Fruit fly (Drosophila melanogaster) whole organism, embryonic: ENCODE measurements around the gene Rab9.
A peak's percentile ranks its signal among the peaks of the same experiment; 100 is the strongest.

Experiments
- CG10979 ChIP-seq: fragments of 200-800 bp; sonication (Bioruptor generic); optimal IDR thresholded peaks from 2 replicates; lab custom pipeline; 2018; ENCODE audit warnings: missing biosample characterization, mild to moderate bottlenecking, missing genetic modification characterization, moderate library complexity
- CG11504 ChIP-seq: fragments of 200-800 bp; sonication (Bioruptor generic); optimal IDR thresholded peaks from 3 replicates; lab custom pipeline; 2019; ENCODE audit warnings: missing biosample characterization, mild to moderate bottlenecking, missing genetic modification characterization, moderate library complexity
- CG14710 ChIP-seq: fragments of 200-800 bp; sonication (Bioruptor generic); optimal IDR thresholded peaks from 3 replicates; lab custom pipeline; 2019; ENCODE audit warnings: missing biosample characterization, mild to moderate bottlenecking, missing genetic modification characterization, moderate library complexity
- CG16813 ChIP-seq: fragments of 200-800 bp; sonication (Bioruptor generic); IDR thresholded peaks from 3 replicates; pipeline ENCODE4 v1.3.6; 2022; ENCODE audit warnings: missing biosample characterization, missing genetic modification characterization; ENCODE audit not compliant: partially characterized antibody
- CG16863 ChIP-seq: fragments of 200-800 bp; sonication (Bioruptor generic); optimal IDR thresholded peaks from 3 replicates; lab custom pipeline; 2016; ENCODE audit warnings: missing biosample characterization, missing genetic modification characterization
- CG18262 ChIP-seq: fragments of 200-800 bp; optimal IDR thresholded peaks from 3 replicates; lab custom pipeline; 2019; ENCODE audit warnings: missing biosample characterization, mild to moderate bottlenecking, missing genetic modification characterization, moderate library complexity
- CG18476 ChIP-seq: fragments of 200-800 bp; sonication (Bioruptor generic); optimal IDR thresholded peaks from 2 replicates; lab custom pipeline; 2016; ENCODE audit warnings: missing biosample characterization, mild to moderate bottlenecking, missing genetic modification characterization
- CG2129 ChIP-seq: fragments of 200-800 bp; sonication (Bioruptor generic); IDR thresholded peaks from 2 replicates; pipeline ENCODE4 v1.3.6; 2022; ENCODE audit warnings: missing biosample characterization, missing genetic modification characterization; ENCODE audit not compliant: partially characterized antibody
- CG4328 ChIP-seq: fragments of 200-800 bp; sonication (Bioruptor generic); optimal IDR thresholded peaks from 3 replicates; lab custom pipeline; 2017; ENCODE audit warnings: missing biosample characterization, missing genetic modification reagents, missing genetic modification characterization
- CG4360 ChIP-seq: fragments of 200-800 bp; sonication (Bioruptor generic); IDR thresholded peaks from 2 replicates; pipeline ENCODE4 v1.3.6; 2022; ENCODE audit warnings: missing biosample characterization, missing genetic modification characterization
- CG6791 ChIP-seq: fragments of 200-800 bp; sonication (Bioruptor generic); IDR thresholded peaks from 3 replicates; pipeline ENCODE4 v1.3.6; 2022; ENCODE audit warnings: missing biosample characterization, missing genetic modification characterization; ENCODE audit not compliant: partially characterized antibody
- D ChIP-seq, 2 experiments: fragments of 200-800 bp in 1 of 2; fragments of >200 bp in 1 of 2; sonication (Bioruptor generic) in 1 of 2; optimal IDR thresholded peaks; 2 replicates in 1 of 2; 3 replicates in 1 of 2; lab custom pipeline; 2017; ENCODE audit warnings: mild to moderate bottlenecking in 1 of 2, missing biosample characterization in 1 of 2, missing genetic modification characterization in 1 of 2, missing genetic modification reagents in 1 of 2
- D19A ChIP-seq: fragments of 200-800 bp; optimal IDR thresholded peaks from 3 replicates; lab custom pipeline; 2019; ENCODE audit warnings: missing biosample characterization, mild to moderate bottlenecking, missing genetic modification characterization, moderate library complexity
- Dad ChIP-seq: fragments of 200-800 bp; sonication (Bioruptor generic); optimal IDR thresholded peaks from 3 replicates; lab custom pipeline; 2016; ENCODE audit warnings: missing biosample characterization, missing genetic modification characterization
- Deaf1 ChIP-seq: fragments of 200-800 bp; optimal IDR thresholded peaks from 3 replicates; lab custom pipeline; 2019; ENCODE audit warnings: missing biosample characterization, mild to moderate bottlenecking, missing genetic modification characterization, moderate library complexity
- E2f2 ChIP-seq: fragments of 200-800 bp; sonication (Bioruptor generic); IDR thresholded peaks from 2 replicates; pipeline ENCODE4 v1.3.6; 2022; ENCODE audit warnings: missing biosample characterization, missing genetic modification characterization
- Fer1 ChIP-seq: fragments of 200-800 bp; sonication (Bioruptor generic); optimal IDR thresholded peaks from 2 replicates; lab custom pipeline; 2017; ENCODE audit warnings: missing biosample characterization, mild to moderate bottlenecking, missing genetic modification characterization
- Hey ChIP-seq: fragments of 200-800 bp; sonication (Bioruptor generic); optimal IDR thresholded peaks from 3 replicates; lab custom pipeline; 2018; ENCODE audit warnings: missing biosample characterization, mild to moderate bottlenecking, missing genetic modification characterization
- Hr39 ChIP-seq: fragments of >200 bp; optimal IDR thresholded peaks from 2 replicates; lab custom pipeline; 2017
- MESR4 ChIP-seq: fragments of 200-800 bp; sonication (Bioruptor generic); optimal IDR thresholded peaks from 2 replicates; lab custom pipeline; 2018; ENCODE audit warnings: missing biosample characterization, mild to moderate bottlenecking, missing genetic modification characterization, moderate library complexity
- Mrtf ChIP-seq: fragments of 200-800 bp; sonication (Bioruptor generic); IDR thresholded peaks from 3 replicates; pipeline ENCODE4 v1.3.6; 2022; ENCODE audit warnings: missing biosample characterization, missing genetic modification characterization
- Nf-YB ChIP-seq: fragments of 200-800 bp; sonication (Bioruptor generic); optimal IDR thresholded peaks from 3 replicates; lab custom pipeline; 2019; ENCODE audit warnings: missing biosample characterization, mild to moderate bottlenecking, missing genetic modification characterization, moderate library complexity
- Nf-YC ChIP-seq: fragments of 200-800 bp; optimal IDR thresholded peaks from 3 replicates; lab custom pipeline; 2019; ENCODE audit warnings: missing biosample characterization, mild to moderate bottlenecking, missing genetic modification characterization, moderate library complexity
- Trl ChIP-seq, 3 experiments: fragments of >200 bp in 2 of 3; fragments of 200-800 bp in 1 of 3; sonication (Bioruptor generic) in 1 of 3; optimal IDR thresholded peaks; 2 replicates in 1 of 3; 3 replicates in 2 of 3; lab custom pipeline; 2016 to 2017; ENCODE audit warnings: missing biosample characterization in 1 of 3, missing genetic modification characterization in 1 of 3
- abd-A ChIP-seq: fragments of 200-800 bp; sonication (Bioruptor generic); optimal IDR thresholded peaks from 3 replicates; lab custom pipeline; 2019; ENCODE audit warnings: missing biosample characterization, mild to moderate bottlenecking, missing genetic modification characterization, moderate library complexity
- bbx ChIP-seq: fragments of 200-800 bp; sonication (Bioruptor generic); IDR thresholded peaks from 2 replicates; pipeline ENCODE4 v1.3.6; 2022; ENCODE audit warnings: missing biosample characterization, missing genetic modification characterization; ENCODE audit not compliant: partially characterized antibody
- bsh ChIP-seq, 2 experiments: fragments of 200-800 bp; sonication (Bioruptor generic); optimal IDR thresholded peaks; 2 replicates each; lab custom pipeline; 2017 to 2018; ENCODE audit warnings: mild to moderate bottlenecking in 2 of 2, missing biosample characterization in 2 of 2, missing genetic modification characterization in 2 of 2, moderate library complexity in 1 of 2
- cg ChIP-seq: fragments of 200-800 bp; sonication (Bioruptor generic); optimal IDR thresholded peaks from 3 replicates; lab custom pipeline; 2019; ENCODE audit warnings: missing biosample characterization, mild to moderate bottlenecking, missing genetic modification characterization, moderate library complexity
- chinmo ChIP-seq: fragments of 200-800 bp; sonication (Bioruptor generic); IDR thresholded peaks from 4 replicates; pipeline ENCODE4 v1.3.6; 2022; ENCODE audit warnings: missing biosample characterization, missing genetic modification characterization; ENCODE audit not compliant: partially characterized antibody
- ewg ChIP-seq: fragments of 200-800 bp; sonication (Bioruptor generic); optimal IDR thresholded peaks from 3 replicates; lab custom pipeline; 2017; ENCODE audit warnings: mild to moderate bottlenecking, missing biosample characterization, missing genetic modification reagents, missing genetic modification characterization
- nerfin-1 ChIP-seq: fragments of 200-800 bp; sonication (Bioruptor generic); optimal IDR thresholded peaks from 3 replicates; lab custom pipeline; 2019; ENCODE audit warnings: missing biosample characterization, mild to moderate bottlenecking, missing genetic modification characterization, moderate library complexity
- nerfin-2 ChIP-seq: fragments of 200-800 bp; sonication (Bioruptor generic); IDR thresholded peaks from 2 replicates; pipeline ENCODE4 v1.3.6; 2022; ENCODE audit warnings: missing biosample characterization, missing genetic modification characterization; ENCODE audit not compliant: partially characterized antibody
- nmo ChIP-seq: fragments of 200-800 bp; sonication (Bioruptor generic); optimal IDR thresholded peaks from 2 replicates; lab custom pipeline; 2018; ENCODE audit warnings: missing biosample characterization, mild to moderate bottlenecking, missing genetic modification characterization, moderate library complexity
- p53 ChIP-seq: fragments of 200-800 bp; sonication (Bioruptor generic); optimal IDR thresholded peaks from 2 replicates; lab custom pipeline; 2016; ENCODE audit warnings: missing biosample characterization, missing genetic modification characterization
- schlank ChIP-seq: fragments of 200-800 bp; sonication (Bioruptor generic); optimal IDR thresholded peaks from 2 replicates; lab custom pipeline; 2018; ENCODE audit warnings: missing biosample characterization, mild to moderate bottlenecking, missing genetic modification characterization
- scrt ChIP-seq: fragments of 200-800 bp; sonication (Bioruptor generic); optimal IDR thresholded peaks from 2 replicates; lab custom pipeline; 2018; ENCODE audit warnings: missing biosample characterization, mild to moderate bottlenecking, missing genetic modification characterization, moderate library complexity
- sens ChIP-seq: fragments of 200-800 bp; sonication (Bioruptor generic); peaks from one replicate; lab custom pipeline; 2016; ENCODE audit warnings: missing biosample characterization, missing genetic modification characterization
- sima ChIP-seq: fragments of 200-800 bp; sonication (Bioruptor generic); optimal IDR thresholded peaks from 2 replicates; lab custom pipeline; 2016; ENCODE audit warnings: missing biosample characterization, missing genetic modification characterization
- sna ChIP-seq: fragments of 200-800 bp; sonication (Bioruptor generic); IDR thresholded peaks from 2 replicates; pipeline ENCODE4 v1.3.6; 2022; ENCODE audit warnings: missing biosample characterization, missing genetic modification characterization; ENCODE audit not compliant: partially characterized antibody
- vfl ChIP-seq: fragments of 200-800 bp; sonication (Bioruptor generic); optimal IDR thresholded peaks from 2 replicates; lab custom pipeline; 2016; ENCODE audit warnings: missing biosample characterization, missing genetic modification characterization
- zen2 ChIP-seq: fragments of 200-800 bp; sonication (Bioruptor generic); IDR thresholded peaks from 3 replicates; pipeline ENCODE4 v1.3.6; 2022; ENCODE audit warnings: missing biosample characterization, missing genetic modification characterization; ENCODE audit not compliant: partially characterized antibody

Rab9 gene

DNA sequence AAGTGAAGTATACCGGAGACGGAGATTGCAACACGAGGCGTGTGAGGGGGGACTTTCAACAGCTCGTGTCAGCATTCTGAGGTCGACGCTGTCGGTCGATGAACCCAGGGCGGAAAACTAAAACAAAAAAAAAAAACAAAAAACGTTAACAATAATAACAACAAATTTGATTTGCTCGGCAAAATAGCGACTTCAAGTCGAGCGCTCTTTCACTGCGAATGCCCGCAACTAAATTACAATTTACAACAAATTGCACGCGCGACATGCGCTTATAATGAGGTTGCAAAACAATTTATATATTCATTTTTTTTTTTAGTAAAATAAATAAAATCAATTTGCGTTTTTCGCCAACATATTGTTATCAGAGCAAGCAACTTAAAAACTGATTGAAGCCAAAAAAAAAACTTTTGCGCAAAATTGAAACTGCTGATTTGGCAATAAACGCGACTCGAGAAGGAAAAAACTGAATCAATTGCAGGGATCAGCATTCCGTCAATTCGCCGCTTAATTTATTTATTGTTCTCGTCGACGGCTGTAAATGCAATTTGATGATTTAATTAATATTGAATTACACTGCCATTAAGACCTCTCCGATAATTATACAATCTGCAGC, 41.1 kb downstream of the Rab9 start:
- TF ChIP-seq sima (GFP tag; lab: Kevin White, UChicago) (no peak), CG18476 (GFP tag; lab: Kevin White, UChicago) (no peak), sna (GFP tag; lab: Robert Waterston, UW) (no peak), E2f2 (GFP tag; lab: Robert Waterston, UW) (no peak), CG2129 (no peak), p53 (no peak), MESR4 (GFP tag; lab: Kevin White, UChicago) (no peak), zen2 (GFP tag; lab: Robert Waterston, UW) (no peak), Fer1 (GFP tag; lab: Kevin White, UChicago) (no peak)

- TF ChIP-seq sna (GFP tag; lab: Robert Waterston, UW), result no peak
- peak; percentile 79 for TF ChIP-seq ewg (GFP tag; lab: Kevin White, UChicago)
- peak; percentile 57 for TF ChIP-seq Deaf1 (tag; lab: Kevin White, UChicago)
- peak; percentile 51 for TF ChIP-seq D (optimal IDR thresholded peaks at IDR 0.05; lab: Kevin White, UChicago)
- TF ChIP-seq D (GFP tag; optimal IDR thresholded peaks at IDR 0.05; lab: Kevin White, UChicago), result no peak
- TF ChIP-seq cg, result peak; percentile 66
- TF ChIP-seq chinmo, result 0 out of 4 replicates have a peak, but pooled peaks have one; percentile 23
- peak; percentile 83 for TF ChIP-seq abd-A (tag; lab: Kevin White, UChicago)
- peak; percentile 81 for TF ChIP-seq Nf-YB
- peak; percentile 65 for TF ChIP-seq CG4360 (GFP tag; lab: Robert Waterston, UW)
- TF ChIP-seq CG11504 (tag; lab: Kevin White, UChicago), result no peak
- peak; percentile 91 for TF ChIP-seq Nf-YC (tag; lab: Kevin White, UChicago)
- no peak for TF ChIP-seq CG4328 (GFP tag; lab: Kevin White, UChicago)
- peak; percentile 14 to 51 for TF ChIP-seq Trl (optimal IDR thresholded peaks at IDR 0.05; lab: Kevin White, UChicago)
- TF ChIP-seq Trl (GFP tag; optimal IDR thresholded peaks at IDR 0.05; lab: Kevin White, UChicago), result no peak
Observed at dm6 chr2L:19479249-19479984, 47.0 kb downstream of the Rab9 start.

dm6 chr2L:19480406-19481334, 48.3 kb downstream of the Rab9 start:
- TF ChIP-seq D19A (peak; percentile 4), scrt (GFP tag; lab: Kevin White, UChicago) (peak; percentile 28), CG10979 (tag; lab: Kevin White, UChicago) (peak; percentile 8), bbx (GFP tag; lab: Robert Waterston, UW) (peak; percentile 23; the same call in 1 of the 2 replicates), Hey (tag; lab: Kevin White, UChicago) (peak; percentile 17), nmo (GFP tag; lab: Kevin White, UChicago) (peak; percentile 32), CG18262 (peak; percentile 53), CG16863 (GFP tag; lab: Kevin White, UChicago) (no peak), nerfin-2 (GFP tag; lab: Robert Waterston, UW) (peak; percentile 43; the same call in 1 of the 2 replicates), Mrtf (GFP tag; lab: Robert Waterston, UW) (no peak), Dad (GFP tag; lab: Kevin White, UChicago) (no peak), chinmo (0 out of 4 replicates have a peak, but pooled peaks have one; percentile 15), vfl (no peak), Hr39 (peak; percentile 68), bsh (GFP tag; optimal IDR thresholded peaks at IDR 0.05; lab: Kevin White, UChicago) (peak in 1 of 2 experiments; percentile 23), CG14710 (tag; lab: Kevin White, UChicago) (peak; percentile 3), CG6791 (GFP tag; lab: Robert Waterston, UW) (peak; percentile 67), schlank (tag; lab: Kevin White, UChicago) (no peak), sens (GFP tag; lab: Kevin White, UChicago) (peak; percentile 67), nerfin-1 (tag; lab: Kevin White, UChicago) (peak; percentile 93), CG16813 (GFP tag; lab: Robert Waterston, UW) (peak; percentile 41; the same call in 1 of the 3 replicates)
